Fruit fly (Drosophila melanogaster): ENCODE measurements around the gene Apoltp.

Apoltp gene

dm6 chr2L:9677101-9677500 is 43.1 kb downstream of the Apoltp start:
- TF ChIP-seq CG8478 (optimal IDR thresholded peaks at IDR 0.05) = no peak
- TF ChIP-seq CTCF (optimal IDR thresholded peaks at IDR 0.05) = no peak

dm6 chr2L:9679789-9680188 is 45.8 kb downstream of the Apoltp start:
- TF ChIP-seq CG8478 (optimal IDR thresholded peaks at IDR 0.05) (no peak), CTCF (optimal IDR thresholded peaks at IDR 0.05) (no peak)

dm6 chr2L:9684108-9684507 is 50.1 kb downstream of the Apoltp start:
- TF ChIP-seq CTCF (optimal IDR thresholded peaks at IDR 0.05) = no peak
- TF ChIP-seq CG8478 (optimal IDR thresholded peaks at IDR 0.05) = no peak

DNA sequence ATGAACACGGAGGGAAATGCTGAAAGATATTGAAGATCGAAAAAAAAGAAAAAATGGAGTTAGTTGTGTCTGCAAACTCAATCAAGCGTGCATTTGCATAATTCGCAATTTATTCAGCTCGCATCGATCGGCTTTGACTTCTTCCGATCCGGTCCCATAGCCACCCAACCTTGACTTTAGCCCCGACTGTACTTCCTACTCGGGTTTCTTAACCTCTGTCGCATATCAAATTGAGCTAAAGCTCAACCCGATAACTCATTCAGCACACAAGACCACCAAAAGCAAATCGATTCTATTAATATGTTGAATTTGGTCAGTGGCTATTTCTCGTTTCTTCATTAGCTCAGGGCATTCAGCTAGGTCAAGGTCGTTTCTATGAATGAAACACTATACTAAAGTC is 51.2 kb downstream of the Apoltp start:
- TF ChIP-seq CTCF (optimal IDR thresholded peaks at IDR 0.05) (no peak), CG8478 (optimal IDR thresholded peaks at IDR 0.05) (no peak)

DNA sequence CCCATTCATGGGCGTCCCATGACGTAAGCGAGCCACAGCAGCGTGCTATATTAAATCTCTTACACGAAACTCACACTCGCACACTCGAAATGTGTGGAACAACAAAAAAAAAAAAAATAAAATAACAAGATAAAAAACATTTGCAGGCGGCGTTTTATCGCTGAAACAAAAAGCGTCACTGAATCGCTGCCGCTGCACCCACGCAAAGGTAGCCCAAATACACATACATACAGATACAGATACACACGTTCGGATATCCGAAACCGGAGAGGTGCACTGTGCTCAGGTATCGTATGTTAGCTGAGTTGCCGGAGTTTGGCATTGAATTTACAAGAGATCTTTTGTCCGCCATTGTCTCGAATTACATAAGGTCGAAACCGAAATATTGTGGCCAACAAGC is 52.0 kb downstream of the Apoltp start:
- TF ChIP-seq CG8478 (optimal IDR thresholded peaks at IDR 0.05) (no peak), CTCF (optimal IDR thresholded peaks at IDR 0.05) (no peak)

- TF ChIP-seq CG8478 (optimal IDR thresholded peaks at IDR 0.05) = no peak
- TF ChIP-seq CTCF (optimal IDR thresholded peaks at IDR 0.05) = no peak
These were observed 56.7 kb downstream of the Apoltp start for dm6 chr2L:9690550-9691197.

DNA sequence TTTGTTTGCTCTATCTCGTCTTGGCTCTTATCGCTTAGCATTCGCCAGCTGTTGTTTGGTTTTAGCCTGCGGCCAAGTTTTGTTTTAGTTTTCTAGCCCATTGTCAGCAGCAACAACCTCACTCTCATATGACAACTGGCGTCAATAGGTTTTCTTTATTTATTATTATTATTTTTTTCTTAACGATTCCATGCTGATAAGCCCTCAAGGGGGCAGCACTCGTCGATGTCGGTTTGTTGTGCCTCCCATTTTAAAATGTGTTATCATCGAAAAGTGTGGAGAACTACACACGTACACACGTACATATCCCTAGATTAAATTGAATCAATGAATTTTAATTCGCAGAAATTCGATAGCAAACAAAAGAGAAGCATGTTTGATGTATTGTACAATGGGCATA is 57.3 kb downstream of the Apoltp start:
- TF ChIP-seq CG8478 (optimal IDR thresholded peaks at IDR 0.05) = no peak
- TF ChIP-seq CTCF (optimal IDR thresholded peaks at IDR 0.05) = no peak

- TF ChIP-seq CG8478 (optimal IDR thresholded peaks at IDR 0.05) = no peak
- no peak for TF ChIP-seq CTCF (optimal IDR thresholded peaks at IDR 0.05)
These were observed 58.7 kb downstream of the Apoltp start for dm6 chr2L:9692364-9693348.

DNA sequence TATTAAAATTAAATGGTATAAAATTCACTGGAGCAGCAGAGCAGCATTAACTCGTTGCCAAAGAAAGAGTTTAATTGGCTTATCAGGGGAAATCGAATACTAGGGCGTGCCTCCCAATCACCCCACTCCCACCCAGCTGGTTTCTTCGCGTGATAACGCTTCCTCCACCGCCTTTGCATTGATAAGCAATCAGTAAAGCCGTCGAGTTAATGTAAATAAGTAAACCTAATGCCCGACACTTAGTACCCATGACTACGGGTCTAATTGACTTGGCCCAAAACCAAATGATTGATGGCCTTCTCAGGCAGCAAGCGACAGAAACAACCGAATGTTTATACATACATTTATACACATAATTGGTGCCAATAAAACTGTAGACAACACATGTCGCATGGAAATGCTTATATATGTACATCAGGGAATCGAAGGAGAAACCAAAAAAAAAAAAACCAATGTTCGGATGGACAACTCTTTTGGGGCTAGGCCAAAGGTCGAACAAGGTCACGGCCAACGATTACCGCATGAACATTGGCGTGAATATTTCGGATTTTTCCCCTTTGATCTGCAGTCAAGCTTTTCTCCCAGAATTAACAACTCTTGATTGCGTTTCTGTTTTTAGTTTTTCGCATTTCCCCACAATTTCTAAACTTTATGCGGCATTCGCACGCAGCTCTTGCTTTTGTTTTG is 60.1 kb downstream of the Apoltp start:
- TF ChIP-seq CTCF (optimal IDR thresholded peaks at IDR 0.05) (no peak), CG8478 (optimal IDR thresholded peaks at IDR 0.05) (no peak)

DNA sequence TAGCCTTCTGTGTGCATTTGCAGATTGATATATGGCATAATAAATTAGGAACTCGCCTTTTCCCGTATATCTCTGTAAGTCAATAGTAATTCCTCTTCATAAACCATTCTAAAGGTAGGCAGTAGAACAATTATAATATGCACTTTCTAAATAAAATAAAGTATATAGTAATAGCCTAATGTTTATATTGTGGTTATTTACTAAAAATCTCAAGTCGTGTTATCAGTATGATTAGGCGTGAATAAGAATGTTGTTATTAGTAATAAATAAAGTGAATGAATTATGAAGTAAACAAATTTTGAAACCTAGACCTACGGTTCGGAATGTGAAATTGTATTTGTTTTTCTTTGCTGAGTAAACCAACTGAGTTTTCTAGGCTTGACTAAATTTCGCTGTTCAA is 61.7 kb downstream of the Apoltp start:
- TF ChIP-seq CG8478 (optimal IDR thresholded peaks at IDR 0.05) (no peak), CTCF (optimal IDR thresholded peaks at IDR 0.05) (no peak)

DNA sequence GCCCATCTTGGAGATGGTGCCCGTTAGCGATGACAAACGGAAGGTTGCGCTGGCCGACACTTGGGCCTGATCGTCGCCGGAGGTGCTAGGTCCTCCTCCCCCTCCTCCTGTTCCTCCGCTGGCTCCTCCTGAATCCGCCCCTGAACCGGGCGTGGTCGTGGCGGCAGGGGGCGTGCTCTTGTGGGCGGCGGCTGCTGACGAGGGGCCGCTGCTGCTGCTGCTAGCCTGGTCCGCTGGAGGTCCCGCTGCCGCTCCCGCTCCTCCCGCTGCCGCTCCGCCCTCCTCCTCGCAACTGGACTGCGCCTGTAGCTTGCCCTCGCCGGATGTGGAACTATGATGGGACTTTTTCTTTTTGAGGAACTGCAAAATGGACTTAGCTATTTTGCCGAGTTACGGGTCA is 63.6 kb downstream of the Apoltp start:
- no peak for TF ChIP-seq CTCF (optimal IDR thresholded peaks at IDR 0.05)
- no peak for TF ChIP-seq CG8478 (optimal IDR thresholded peaks at IDR 0.05)

DNA sequence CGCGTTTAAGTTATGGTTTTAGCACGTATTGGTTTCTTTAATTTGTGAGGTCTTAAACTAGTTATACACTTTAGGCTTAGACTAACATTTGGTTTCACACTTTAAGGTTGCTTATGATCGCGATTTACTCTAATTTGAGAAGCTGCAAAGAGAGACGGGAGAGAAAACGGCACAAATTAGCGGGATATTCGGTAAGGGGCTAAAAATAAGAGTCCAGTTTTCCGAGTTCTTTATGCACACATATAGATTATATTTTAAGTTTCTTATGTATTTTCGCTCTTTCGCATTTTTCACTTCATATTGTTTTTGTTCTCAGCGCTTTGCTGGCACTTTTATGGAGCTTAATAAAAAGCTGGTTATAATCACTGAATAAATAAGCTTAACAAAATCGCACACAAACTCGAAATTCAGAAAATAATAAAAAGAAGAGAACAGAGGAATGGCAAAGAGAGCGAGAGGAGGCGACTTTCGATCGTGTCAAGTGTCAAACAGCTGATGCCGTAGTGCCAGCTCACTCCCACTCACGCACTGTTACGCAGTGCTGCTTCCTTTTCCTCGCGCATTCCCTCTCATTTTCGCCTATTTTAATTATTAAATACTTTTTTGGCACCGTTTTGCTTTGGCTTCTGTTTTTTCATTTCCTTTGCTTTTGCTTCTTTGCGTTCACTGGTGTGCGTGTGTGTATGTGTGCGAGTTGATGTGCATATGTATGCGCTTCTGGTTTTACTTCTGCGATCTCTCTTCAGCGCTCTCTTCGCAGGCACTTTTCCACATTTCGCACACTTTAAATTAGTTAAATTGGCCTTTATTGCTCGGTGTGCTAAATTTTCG is 64.3 kb downstream of the Apoltp start:
- TF ChIP-seq CTCF (optimal IDR thresholded peaks at IDR 0.05) (no peak), CG8478 (optimal IDR thresholded peaks at IDR 0.05) (peak; percentile 3)

DNA sequence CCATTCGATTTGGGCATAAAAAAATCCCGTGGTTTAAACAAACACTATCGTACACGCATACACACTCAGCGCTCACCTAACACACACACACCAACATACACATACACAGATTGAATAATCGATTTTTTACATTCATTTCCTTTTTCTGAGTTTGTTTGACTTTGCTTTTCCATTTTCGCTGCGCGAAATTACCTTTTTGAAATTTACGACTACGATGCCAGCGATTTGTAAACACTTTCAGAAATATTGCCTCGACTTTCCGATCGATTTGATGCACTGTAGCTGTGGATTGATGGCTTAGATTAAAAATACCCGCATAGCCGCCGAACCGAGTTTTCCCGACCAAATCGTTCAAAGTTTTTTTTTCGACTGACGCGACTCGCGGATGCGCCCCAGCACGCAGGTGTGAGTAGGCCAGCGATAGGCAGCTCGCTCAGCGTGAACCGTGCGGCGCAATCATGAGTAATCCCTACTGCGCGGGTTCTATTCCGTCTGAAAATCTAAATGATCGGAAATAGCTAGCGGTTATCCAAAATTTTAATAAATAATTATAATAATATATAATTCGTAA is 65.0 kb downstream of the Apoltp start, which contains the start of gene Pka-C1:
Gene Pka-C1, minus strand, starts transcription at position 375 of the 571 bp plus-strand sequence.
- TF ChIP-seq CTCF (optimal IDR thresholded peaks at IDR 0.05) = peak in 1 of 2 experiments; percentile 17
- no peak for TF ChIP-seq CG8478 (optimal IDR thresholded peaks at IDR 0.05)

DNA sequence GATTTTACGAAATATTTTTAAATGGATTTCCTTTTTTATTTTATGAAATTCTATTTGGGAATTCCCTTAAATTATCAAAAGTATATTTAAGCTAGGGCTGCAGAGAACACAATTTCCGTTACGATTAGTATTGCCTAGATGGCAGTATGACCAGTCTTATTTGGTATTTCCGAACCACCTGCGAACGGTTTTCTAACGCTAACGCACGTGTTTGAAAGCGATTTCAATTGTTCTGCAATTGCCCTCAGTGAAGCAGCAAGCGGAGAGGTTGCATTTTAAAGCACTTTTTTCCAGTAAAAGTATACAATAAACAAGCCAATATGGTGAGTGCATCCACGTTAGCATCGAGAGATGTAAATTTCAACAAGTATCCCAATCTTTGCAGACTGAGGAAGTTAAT is 65.6 kb downstream of the Apoltp start, which contains the start of gene hoip:
Gene hoip, plus strand, starts transcription at position 177 of the 400 bp plus-strand sequence.
- no peak for TF ChIP-seq CTCF (optimal IDR thresholded peaks at IDR 0.05)
- no peak for TF ChIP-seq CG8478 (optimal IDR thresholded peaks at IDR 0.05)
